Worm (Caenorhabditis elegans): ENCODE results near the gene ttr-30.

ce11 chrX:7315329-7315728 lies 15.4 kb upstream of the ttr-30 start, which contains the start of gene spp-3:
- TF ChIP-seq dao-5 (tag; optimal IDR thresholded peaks at IDR 0.05), result no peak
- TF ChIP-seq him-1 (tag; optimal IDR thresholded peaks at IDR 0.05), result no peak
- TF ChIP-seq W03F9.2 (tag; optimal IDR thresholded peaks at IDR 0.05), result no peak

Data from whole organism, L4/young adult.